Worm (Caenorhabditis elegans) whole organism, L1 larva: ENCODE results near the gene F56H9.2.

ENCODE experiments used
- C04F5.9 ChIP-seq: sonication (generic microtip); optimal IDR thresholded peaks from 2 replicates; lab custom pipeline; 2016; ENCODE audit warnings: missing genetic modification characterization, missing compliant biosample characterization
- F16B12.6 ChIP-seq: fragments of 150-350 bp; optimal IDR thresholded peaks from 2 replicates; lab custom pipeline; 2014; ENCODE audit warnings: missing biosample characterization, missing genetic modification characterization
- Y116A8C.19 ChIP-seq: sonication (generic microtip); optimal IDR thresholded peaks from 2 replicates; lab custom pipeline; 2016; ENCODE audit warnings: missing compliant biosample characterization, missing genetic modification characterization, borderline replicate concordance
- aha-1 ChIP-seq: fragments of 150-350 bp; optimal IDR thresholded peaks from 2 replicates; lab custom pipeline; 2014; ENCODE audit warnings: missing biosample characterization, missing genetic modification characterization
- alr-1 ChIP-seq: fragments of 200-800 bp; sonication (Bioruptor generic); optimal IDR thresholded peaks from 2 replicates; lab custom pipeline; 2018; ENCODE audit warnings: borderline replicate concordance, mild to moderate bottlenecking, missing genetic modification characterization, missing compliant biosample characterization
- blmp-1 ChIP-seq: fragments of 150-350 bp; optimal IDR thresholded peaks from 2 replicates; lab custom pipeline; 2014; ENCODE audit warnings: missing biosample characterization, missing genetic modification characterization
- ceh-63 ChIP-seq: fragments of 200-800 bp; sonication (Bioruptor generic); optimal IDR thresholded peaks from 2 replicates; lab custom pipeline; 2018; ENCODE audit warnings: mild to moderate bottlenecking, missing genetic modification characterization, missing compliant biosample characterization
- ceh-88 ChIP-seq: fragments of 200-800 bp; sonication (Bioruptor generic); IDR thresholded peaks from 2 replicates; pipeline ENCODE4 v1.3.6; 2022; ENCODE audit warnings: missing genetic modification characterization, missing compliant biosample characterization
- ceh-90 ChIP-seq: sonication (generic microtip); optimal IDR thresholded peaks from 2 replicates; lab custom pipeline; 2016; ENCODE audit warnings: missing genetic modification characterization, missing compliant biosample characterization
- dsc-1 ChIP-seq: sonication (generic microtip); optimal IDR thresholded peaks from 2 replicates; lab custom pipeline; 2016; ENCODE audit warnings: mild to moderate bottlenecking, missing genetic modification characterization, missing compliant biosample characterization
- egl-13 ChIP-seq: sonication (generic microtip); optimal IDR thresholded peaks from 2 replicates; lab custom pipeline; 2016; ENCODE audit warnings: missing genotype, missing genetic modification reagents, missing genetic modification characterization, missing compliant biosample characterization
- elt-2 ChIP-seq: sonication (generic microtip); optimal IDR thresholded peaks from 2 replicates; lab custom pipeline; 2016; ENCODE audit warnings: missing genetic modification characterization, mild to moderate bottlenecking, inconsistent platforms, missing compliant biosample characterization, missing genetic modification reagents
- elt-3 ChIP-seq, 6 experiments: fragments of 150-350 bp in 1 of 6; sonication (generic microtip); optimal IDR thresholded peaks; 2 replicates each; lab custom pipeline; 2017 to 2018; ENCODE audit warnings: missing biosample characterization in 6 of 6, missing genetic modification characterization in 6 of 6, inconsistent platforms in 1 of 6
- fkh-4 ChIP-seq: sonication (generic microtip); optimal IDR thresholded peaks from 2 replicates; lab custom pipeline; 2016; ENCODE audit warnings: missing compliant biosample characterization, missing genetic modification characterization, borderline replicate concordance
- fkh-8 ChIP-seq: sonication (generic microtip); optimal IDR thresholded peaks from 2 replicates; lab custom pipeline; 2016; ENCODE audit warnings: mild to moderate bottlenecking, missing genetic modification characterization, missing compliant biosample characterization
- fos-1 ChIP-seq: fragments of 150-350 bp; optimal IDR thresholded peaks from 2 replicates; lab custom pipeline; 2014; ENCODE audit warnings: missing biosample characterization, missing genetic modification characterization
- grh-1 ChIP-seq: fragments of 200-800 bp; sonication (Bioruptor generic); IDR thresholded peaks from 2 replicates; pipeline ENCODE4 v1.3.6; 2022; ENCODE audit warnings: missing genetic modification reagents, missing genetic modification characterization, missing compliant biosample characterization
- lin-13 ChIP-seq: fragments of 150-350 bp; optimal IDR thresholded peaks from 2 replicates; lab custom pipeline; 2014; ENCODE audit warnings: missing biosample characterization, missing genetic modification reagents, missing genetic modification characterization
- lin-14 ChIP-seq: fragments of 200-800 bp; sonication (Bioruptor generic); optimal IDR thresholded peaks from 2 replicates; lab custom pipeline; 2018; ENCODE audit warnings: mild to moderate bottlenecking, missing genetic modification characterization, moderate library complexity, missing compliant biosample characterization
- lin-35 ChIP-seq, 2 experiments: fragments of 150-350 bp; optimal IDR thresholded peaks; 2 replicates each; lab custom pipeline; 2014; ENCODE audit warnings: missing biosample characterization in 2 of 2, missing genetic modification characterization in 2 of 2, missing genetic modification reagents in 2 of 2
- lir-3 ChIP-seq: sonication (generic microtip); optimal IDR thresholded peaks from 2 replicates; lab custom pipeline; 2016; ENCODE audit warnings: mild to moderate bottlenecking, missing genetic modification characterization, moderate library complexity, missing compliant biosample characterization; ENCODE audit not compliant: poor library complexity
- mdl-1 ChIP-seq, 2 experiments: fragments of 150-350 bp; optimal IDR thresholded peaks; 2 replicates each; lab custom pipeline; 2014 to 2017; ENCODE audit warnings: missing biosample characterization in 2 of 2, missing genetic modification characterization in 2 of 2, inconsistent platforms in 1 of 2
- mef-2 ChIP-seq: fragments of 150-350 bp; optimal IDR thresholded peaks from 2 replicates; lab custom pipeline; 2014; ENCODE audit warnings: missing biosample characterization, missing genetic modification characterization
- mep-1 ChIP-seq: fragments of 150-350 bp; optimal IDR thresholded peaks from 2 replicates; lab custom pipeline; 2014; ENCODE audit warnings: missing biosample characterization, missing genetic modification characterization
- nhr-11 ChIP-seq: fragments of 150-350 bp; optimal IDR thresholded peaks from 2 replicates; lab custom pipeline; 2014; ENCODE audit warnings: missing biosample characterization, missing genetic modification characterization
- nhr-20 ChIP-seq: sonication (generic microtip); optimal IDR thresholded peaks from 2 replicates; lab custom pipeline; 2016; ENCODE audit warnings: mild to moderate bottlenecking, missing genetic modification characterization, missing compliant biosample characterization
- nhr-237 ChIP-seq: fragments of 150-350 bp; optimal IDR thresholded peaks from 2 replicates; lab custom pipeline; 2014; ENCODE audit warnings: missing biosample characterization, missing genetic modification characterization
- nhr-77 ChIP-seq: fragments of 150-350 bp; optimal IDR thresholded peaks from 2 replicates; lab custom pipeline; 2014; ENCODE audit warnings: missing biosample characterization, missing genetic modification characterization
- nhr-84 ChIP-seq: sonication (generic microtip); optimal IDR thresholded peaks from 2 replicates; lab custom pipeline; 2017; ENCODE audit warnings: missing biosample characterization, missing genetic modification characterization
- nhr-85 ChIP-seq: sonication (generic microtip); peaks from one replicate; lab custom pipeline; 2016; ENCODE audit warnings: missing genetic modification characterization, inconsistent platforms, missing compliant biosample characterization
- pag-3 ChIP-seq: sonication (generic microtip); optimal IDR thresholded peaks from 2 replicates; lab custom pipeline; 2017; ENCODE audit warnings: missing genetic modification characterization, mild to moderate bottlenecking, missing compliant biosample characterization, antibody characterized with exemption, borderline replicate concordance; ENCODE audit not compliant: insufficient read depth
- pqm-1 ChIP-seq: sonication (generic microtip); optimal IDR thresholded peaks from 3 replicates; lab custom pipeline; 2017; ENCODE audit warnings: missing biosample characterization, missing genetic modification characterization
- skn-1 ChIP-seq: fragments of 150-350 bp; optimal IDR thresholded peaks from 2 replicates; lab custom pipeline; 2014; ENCODE audit warnings: missing biosample characterization, missing genetic modification characterization
- snpc-4 ChIP-seq: fragments of 150-350 bp; optimal IDR thresholded peaks from 2 replicates; lab custom pipeline; 2014; ENCODE audit warnings: missing biosample characterization, missing genetic modification characterization
- swsn-7 ChIP-seq: sonication (generic microtip); optimal IDR thresholded peaks from 2 replicates; lab custom pipeline; 2016; ENCODE audit warnings: missing genetic modification characterization, missing compliant biosample characterization
- tlp-1 ChIP-seq: fragments of 150-350 bp; optimal IDR thresholded peaks from 2 replicates; lab custom pipeline; 2014; ENCODE audit warnings: missing biosample characterization, missing genetic modification characterization
- unc-62 ChIP-seq: fragments of 150-350 bp; optimal IDR thresholded peaks from 2 replicates; lab custom pipeline; 2014; ENCODE audit warnings: missing biosample characterization, missing genetic modification reagents, missing genetic modification characterization
- unc-86 ChIP-seq: sonication (generic microtip); optimal IDR thresholded peaks from 2 replicates; lab custom pipeline; 2016; ENCODE audit warnings: missing genetic modification characterization, missing compliant biosample characterization
- unc-98 ChIP-seq: fragments of 200-800 bp; sonication (Bioruptor generic); IDR thresholded peaks from 2 replicates; pipeline ENCODE4 v1.3.6; 2022; ENCODE audit warnings: missing genetic modification characterization, missing compliant biosample characterization
- zag-1 ChIP-seq: fragments of 150-350 bp; optimal IDR thresholded peaks from 2 replicates; lab custom pipeline; 2014; ENCODE audit warnings: missing biosample characterization, missing genetic modification characterization
- ztf-4 ChIP-seq: fragments of 150-350 bp; optimal IDR thresholded peaks from 2 replicates; lab custom pipeline; 2014; ENCODE audit warnings: missing biosample characterization, missing genetic modification characterization

Gene F56H9.2

ce11 chrV:12659426-12659825 lies 22.0 kb downstream of the F56H9.2 start, which contains the start of gene ccch-3 (continued):
- peak; percentile 74 for TF ChIP-seq skn-1 (tag; lab: Kevin White, UChicago)
- peak; percentile 86 for TF ChIP-seq nhr-85 (tag; lab: Kevin White, UChicago)
- TF ChIP-seq blmp-1 (tag; lab: Kevin White, UChicago) = peak; percentile 66
- peak in 1 of 2 experiments; percentile 59 for TF ChIP-seq mdl-1 (tag; optimal IDR thresholded peaks at IDR 0.05; lab: Kevin White, UChicago)
- TF ChIP-seq fkh-8 = peak; percentile 70
- peak; percentile 76 to 86 for TF ChIP-seq lin-35 (GFP tag; optimal IDR thresholded peaks at IDR 0.05; lab: Kevin White, UChicago)
- peak; percentile 48 for TF ChIP-seq F16B12.6 (tag; lab: Kevin White, UChicago)
- TF ChIP-seq nhr-77 (tag; lab: Kevin White, UChicago) = peak; percentile 5
- TF ChIP-seq unc-86 (tag; lab: Kevin White, UChicago) = peak; percentile 29
- TF ChIP-seq Y116A8C.19 (tag; lab: Kevin White, UChicago) = no peak
- TF ChIP-seq, all 84 proteins: peak for 45

- TF ChIP-seq pag-3 (no peak), snpc-4 (tag; lab: Kevin White, UChicago) (no peak), dsc-1 (tag; lab: Kevin White, UChicago) (no peak), fos-1 (tag; lab: Kevin White, UChicago) (no peak)
Measured at ce11 chrV:12660280-12660818, 22.9 kb downstream of the F56H9.2 start, which contains the start of gene his-74. TSS of gene his-74 (minus strand) at chrV:12660330.

ce11 chrV:12661619-12662018 lies 24.2 kb downstream of the F56H9.2 start, which contains the start of gene W05B10.3:
TSS of gene W05B10.3 (minus strand) at chrV:12661719.
- no peak for TF ChIP-seq elt-2 (tag; lab: Kevin White, UChicago)
- no peak for TF ChIP-seq pqm-1 (tag; lab: Kevin White, UChicago)
- no peak for TF ChIP-seq ceh-63 (GFP tag; lab: Kevin White, UChicago)
- no peak for TF ChIP-seq zag-1 (tag; lab: Kevin White, UChicago)
- TF ChIP-seq ztf-4 (tag; lab: Kevin White, UChicago) = no peak
- TF ChIP-seq unc-98 = no peak
- no peak for TF ChIP-seq fos-1 (tag; lab: Kevin White, UChicago)
- TF ChIP-seq ceh-90 = no peak
- TF ChIP-seq nhr-84 = no peak
- TF ChIP-seq, all 84 proteins: peak for 0

- TF ChIP-seq lin-14 (GFP tag; lab: Kevin White, UChicago) = no peak
- TF ChIP-seq ztf-4 (tag; lab: Kevin White, UChicago) = no peak
- TF ChIP-seq blmp-1 (tag; lab: Kevin White, UChicago) = peak; percentile 21
- no peak for TF ChIP-seq nhr-237
- no peak for TF ChIP-seq swsn-7 (tag; lab: Kevin White, UChicago)
- no peak for TF ChIP-seq pag-3
- peak; percentile 90 for TF ChIP-seq dsc-1 (tag; lab: Kevin White, UChicago)
- TF ChIP-seq tlp-1 (tag; lab: Kevin White, UChicago) = no peak
- TF ChIP-seq alr-1 (tag; lab: Kevin White, UChicago) = no peak
- TF ChIP-seq fkh-4 (tag; lab: Kevin White, UChicago) = peak; percentile 60
Measured at ce11 chrV:12663386-12663785, 25.9 kb downstream of the F56H9.2 start.

- TF ChIP-seq ceh-88 (GFP tag; lab: Robert Waterston, UW) (no peak), mep-1 (tag; lab: Kevin White, UChicago) (no peak), egl-13 (tag; lab: Kevin White, UChicago) (no peak), nhr-20 (tag; lab: Kevin White, UChicago) (peak; percentile 25), C04F5.9 (no peak), lir-3 (no peak), elt-3 (tag; optimal IDR thresholded peaks at IDR 0.05; lab: Kevin White, UChicago) (peak in 3 of 6 experiments; percentile 37 to 57 (median 40)), ceh-90 (no peak), zag-1 (tag; lab: Kevin White, UChicago) (no peak), lin-14 (GFP tag; lab: Kevin White, UChicago) (peak; percentile 51), unc-62 (no peak), aha-1 (tag; lab: Kevin White, UChicago) (no peak), blmp-1 (tag; lab: Kevin White, UChicago) (peak; percentile 35), lin-13 (GFP tag; lab: Kevin White, UChicago) (no peak), Y116A8C.19 (tag; lab: Kevin White, UChicago) (no peak), grh-1 (GFP tag; lab: Robert Waterston, UW) (no peak), nhr-11 (tag; lab: Kevin White, UChicago) (no peak), mef-2 (no peak), ceh-63 (GFP tag; lab: Kevin White, UChicago) (no peak), nhr-85 (tag; lab: Kevin White, UChicago) (peak; percentile 65)
Measured at ce11 chrV:12667397-12667796, 29.9 kb downstream of the F56H9.2 start.
